Worm (Caenorhabditis elegans): ENCODE measurements around the gene C49C8.1.

Gene C49C8.1

DNA sequence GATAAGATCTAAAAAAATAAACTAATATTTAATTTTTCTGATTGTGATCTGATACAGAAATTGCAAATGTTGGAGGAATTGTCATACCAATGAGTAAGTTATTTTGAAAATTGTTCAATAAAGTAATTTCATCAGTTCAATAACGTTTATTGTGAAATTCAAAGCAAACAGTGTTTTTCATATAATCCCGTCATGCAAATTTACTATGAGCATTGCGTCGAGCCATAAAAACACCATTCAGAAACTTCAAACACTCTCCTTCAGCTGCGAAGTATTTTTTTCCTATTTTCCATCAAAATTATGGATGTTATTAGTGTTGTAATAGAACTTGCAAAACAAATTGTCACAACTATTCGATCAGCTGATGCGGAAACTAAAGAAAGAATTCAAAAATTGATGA is 2.5 kb upstream of the C49C8.1 start, which contains the start of gene C49C8.8:
TSS of gene C49C8.8 (plus strand) at position 301 of the 400 bp plus-strand sequence.
- no peak for TF ChIP-seq daf-16 (GFP tag; optimal IDR thresholded peaks at IDR 0.05)
- TF ChIP-seq daf-16 (tag; optimal IDR thresholded peaks at IDR 0.05): no peak
- no peak for TF ChIP-seq set-16 (GFP tag; IDR thresholded peaks at IDR 0.05)
- no peak for TF ChIP-seq ztf-7 (tag; optimal IDR thresholded peaks at IDR 0.05)
- TF ChIP-seq lsy-2 (tag; optimal IDR thresholded peaks at IDR 0.05): no peak
- TF ChIP-seq F49E8.2 (tag; optimal IDR thresholded peaks at IDR 0.05; ENCODE audit: borderline replicate concordance): no peak
- TF ChIP-seq rbr-2 (tag; optimal IDR thresholded peaks at IDR 0.05): no peak
- no peak for TF ChIP-seq mxl-3 (GFP tag; optimal IDR thresholded peaks at IDR 0.05)
- no peak for TF ChIP-seq unc-62 (GFP tag; optimal IDR thresholded peaks at IDR 0.05 in 1 of 2)
- TF ChIP-seq unc-62 (tag; optimal IDR thresholded peaks at IDR 0.05): no peak
- no peak for TF ChIP-seq Y75B8A.6 (GFP tag; IDR thresholded peaks at IDR 0.05)
- no peak for TF ChIP-seq ceh-32 (tag; optimal IDR thresholded peaks at IDR 0.05; ENCODE audit: poor library complexity)
- TF ChIP-seq nhr-10 (tag; optimal IDR thresholded peaks at IDR 0.05): no peak
- no peak for TF ChIP-seq spr-1 (tag; optimal IDR thresholded peaks at IDR 0.05)

DNA sequence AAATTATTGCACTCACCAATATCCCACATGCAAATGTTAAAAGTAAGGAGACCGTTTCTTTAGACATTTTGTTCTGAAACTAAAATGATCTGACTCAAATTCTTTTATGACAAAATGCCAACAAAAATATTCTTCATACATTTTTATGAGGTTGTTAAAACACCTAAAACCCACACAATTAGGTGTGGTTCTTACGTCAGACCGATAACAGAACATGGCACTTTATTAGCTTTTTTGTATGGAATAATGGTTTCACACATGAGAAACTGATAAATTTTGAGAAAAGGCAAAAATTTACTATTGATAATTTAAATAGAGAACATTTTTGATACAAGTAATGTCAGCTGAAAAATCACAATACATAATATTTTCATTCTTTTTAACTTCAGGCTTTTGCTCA is 786 bp upstream of the C49C8.1 start, which contains the start of gene C49C8.5:
TSS of gene C49C8.5 (minus strand) at position 73 of the 400 bp plus-strand sequence.
- TF ChIP-seq Y48G9A.11 (GFP tag; IDR thresholded peaks at IDR 0.05): no peak
- TF ChIP-seq hlh-11 (tag; optimal IDR thresholded peaks at IDR 0.05): no peak
- no peak for TF ChIP-seq egl-27 (tag; optimal IDR thresholded peaks at IDR 0.05)
- no peak for TF ChIP-seq nhr-41 (GFP tag; IDR thresholded peaks at IDR 0.05)
- no peak for TF ChIP-seq daf-16 (GFP tag; optimal IDR thresholded peaks at IDR 0.05)
- peak; percentile 15 for TF ChIP-seq daf-16 (tag; optimal IDR thresholded peaks at IDR 0.05)
- TF ChIP-seq cey-2 (tag; optimal IDR thresholded peaks at IDR 0.05; ENCODE audit: borderline replicate concordance, insufficient read depth): no peak
- peak; percentile 10 for TF ChIP-seq dve-1 (tag; optimal IDR thresholded peaks at IDR 0.05; ENCODE audit: insufficient read depth)
- no peak for TF ChIP-seq madf-9 (GFP tag; conservative IDR thresholded peaks at IDR 0.05)
- TF ChIP-seq unc-62 (GFP tag; optimal IDR thresholded peaks at IDR 0.05 in 1 of 2): no peak
- TF ChIP-seq unc-62 (tag; optimal IDR thresholded peaks at IDR 0.05): no peak
- no peak for TF ChIP-seq spr-3 (GFP tag; optimal IDR thresholded peaks at IDR 0.05)
- no peak for TF ChIP-seq ztf-11 (tag; optimal IDR thresholded peaks at IDR 0.05)
- no peak for TF ChIP-seq lin-39 (tag; optimal IDR thresholded peaks at IDR 0.05)
- no peak for TF ChIP-seq T26A8.4 (GFP tag; IDR thresholded peaks at IDR 0.05)
- TF ChIP-seq pqm-1 (tag; optimal IDR thresholded peaks at IDR 0.05): peak; percentile 59
- TF ChIP-seq hmg-1.1 (GFP tag; IDR thresholded peaks at IDR 0.05): no peak
- TF ChIP-seq lin-29 (GFP tag; IDR thresholded peaks at IDR 0.05): no peak
- no peak for TF ChIP-seq nhr-25 (tag; optimal IDR thresholded peaks at IDR 0.05; ENCODE audit: borderline replicate concordance, insufficient read depth)
- TF ChIP-seq lin-13 (GFP tag; optimal IDR thresholded peaks at IDR 0.05): no peak
- peak; percentile 84 for TF ChIP-seq php-3 (GFP tag; IDR thresholded peaks at IDR 0.05)
- no peak for TF ChIP-seq vab-7 (GFP tag; IDR thresholded peaks at IDR 0.05)
- no peak for TF ChIP-seq aly-2 (tag; optimal IDR thresholded peaks at IDR 0.05)
- no peak for TF ChIP-seq zip-11 (GFP tag; IDR thresholded peaks at IDR 0.05)
- no peak for TF ChIP-seq zfp-2 (tag; optimal IDR thresholded peaks at IDR 0.05)
- TF ChIP-seq nhr-237 (tag; optimal IDR thresholded peaks at IDR 0.05): no peak

DNA sequence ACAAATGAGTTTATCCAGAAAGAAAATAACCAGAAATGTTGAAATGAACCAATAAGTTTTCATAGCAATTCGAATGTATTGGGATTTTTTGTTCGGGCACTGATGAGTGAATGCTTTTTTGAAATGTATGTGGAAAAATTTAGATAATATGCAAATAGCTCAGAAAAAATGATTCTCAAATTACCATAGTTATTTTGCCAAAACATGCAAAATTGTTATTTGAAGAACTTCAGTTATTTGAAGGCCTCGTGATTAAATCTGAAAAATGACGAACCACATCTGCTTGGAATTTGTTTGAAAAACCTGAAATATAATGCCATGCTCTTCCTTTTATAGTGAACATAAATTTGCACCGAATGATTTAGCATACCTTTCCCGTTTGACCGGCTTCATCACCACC is 3.7 kb downstream of the C49C8.1 start, which contains the start of gene C49C8.6:
TSS of gene C49C8.6 (minus strand) at position 101 of the 400 bp plus-strand sequence.
- TF ChIP-seq nhr-41 (GFP tag; IDR thresholded peaks at IDR 0.05) (no peak), snpc-4 (tag; optimal IDR thresholded peaks at IDR 0.05) (no peak), F49E8.2 (tag; optimal IDR thresholded peaks at IDR 0.05; ENCODE audit: borderline replicate concordance) (no peak), pha-4 (GFP tag; IDR thresholded peaks at IDR 0.05) (no peak), pha-4 (tag; optimal IDR thresholded peaks at IDR 0.05) (no peak), cey-2 (tag; optimal IDR thresholded peaks at IDR 0.05; ENCODE audit: borderline replicate concordance, insufficient read depth) (no peak), lin-15B (tag; optimal IDR thresholded peaks at IDR 0.05) (no peak), zip-11 (GFP tag; IDR thresholded peaks at IDR 0.05) (no peak), aly-2 (tag; optimal IDR thresholded peaks at IDR 0.05) (no peak), zip-2 (tag; optimal IDR thresholded peaks at IDR 0.05) (no peak), daf-16 (GFP tag; optimal IDR thresholded peaks at IDR 0.05) (no peak), daf-16 (tag; optimal IDR thresholded peaks at IDR 0.05) (no peak), rbr-2 (tag; optimal IDR thresholded peaks at IDR 0.05) (no peak)

Data from whole organism, L4 larva.